Fruit fly (Drosophila melanogaster) whole organism, embryonic: ENCODE measurements around the gene CG46523.
A peak's percentile ranks its signal among the peaks of the same experiment; 100 is the strongest.

Source experiments
- Atf6 ChIP-seq: fragments of 200-800 bp; sonication (Bioruptor generic); IDR thresholded peaks from 2 replicates; pipeline ENCODE4 v1.3.6; 2022; ENCODE audit warnings: missing biosample characterization, missing genetic modification characterization
- CG10147 ChIP-seq: fragments of 200-800 bp; sonication (Bioruptor generic); optimal IDR thresholded peaks from 2 replicates; lab custom pipeline; 2019; ENCODE audit warnings: missing biosample characterization, mild to moderate bottlenecking, missing genetic modification characterization, moderate library complexity
- CG11456 ChIP-seq: fragments of 200-800 bp; sonication (Bioruptor generic); IDR thresholded peaks from 3 replicates; pipeline ENCODE4 v1.3.6; 2022; ENCODE audit warnings: missing biosample characterization, missing genetic modification characterization
- CG11723 ChIP-seq: fragments of 200-800 bp; sonication (Bioruptor generic); optimal IDR thresholded peaks from 2 replicates; lab custom pipeline; 2017; ENCODE audit warnings: missing biosample characterization, mild to moderate bottlenecking, missing genetic modification characterization
- CG12071 ChIP-seq: fragments of 200-800 bp; sonication (Bioruptor generic); optimal IDR thresholded peaks from 3 replicates; lab custom pipeline; 2018; ENCODE audit warnings: missing biosample characterization, mild to moderate bottlenecking, missing genetic modification characterization
- CG12219 ChIP-seq: fragments of 200-800 bp; sonication (Bioruptor generic); optimal IDR thresholded peaks from 3 replicates; lab custom pipeline; 2018; ENCODE audit warnings: missing biosample characterization, mild to moderate bottlenecking, missing genetic modification characterization
- CG12391 ChIP-seq: fragments of 200-800 bp; sonication (Bioruptor generic); optimal IDR thresholded peaks from 3 replicates; lab custom pipeline; 2018; ENCODE audit warnings: missing biosample characterization, mild to moderate bottlenecking, missing genetic modification characterization, moderate library complexity
- CG15479 ChIP-seq: fragments of 200-800 bp; sonication (Bioruptor generic); optimal IDR thresholded peaks from 3 replicates; lab custom pipeline; 2019; ENCODE audit warnings: missing biosample characterization, mild to moderate bottlenecking, missing genetic modification characterization, moderate library complexity
- CG1603 ChIP-seq: fragments of 200-800 bp; sonication (Bioruptor generic); optimal IDR thresholded peaks from 2 replicates; lab custom pipeline; 2019; ENCODE audit warnings: missing biosample characterization, mild to moderate bottlenecking, missing genetic modification characterization, moderate library complexity
- CG17186 ChIP-seq: fragments of 200-800 bp; sonication (Bioruptor generic); optimal IDR thresholded peaks from 3 replicates; lab custom pipeline; 2017; ENCODE audit warnings: missing biosample characterization, missing genetic modification reagents, missing genetic modification characterization
- CG2116 ChIP-seq: fragments of 200-800 bp; sonication (Bioruptor generic); optimal IDR thresholded peaks from 3 replicates; lab custom pipeline; 2018; ENCODE audit warnings: missing biosample characterization, mild to moderate bottlenecking, missing genetic modification characterization
- CG4328 ChIP-seq: fragments of 200-800 bp; sonication (Bioruptor generic); optimal IDR thresholded peaks from 3 replicates; lab custom pipeline; 2017; ENCODE audit warnings: missing biosample characterization, missing genetic modification reagents, missing genetic modification characterization
- CG43689 ChIP-seq: fragments of 200-800 bp; sonication (Bioruptor generic); IDR thresholded peaks from 2 replicates; pipeline ENCODE4 v1.3.6; 2022; ENCODE audit warnings: missing biosample characterization, missing genetic modification characterization
- CG8290 ChIP-seq, 3 experiments: fragments of 200-800 bp; sonication (Bioruptor generic); optimal IDR thresholded peaks; 2 replicates each; lab custom pipeline; 2016 to 2019; ENCODE audit warnings: missing biosample characterization in 3 of 3, missing genetic modification characterization in 3 of 3, mild to moderate bottlenecking in 2 of 3, moderate library complexity in 1 of 3
- CG8924 ChIP-seq: fragments of 200-800 bp; optimal IDR thresholded peaks from 3 replicates; lab custom pipeline; 2019; ENCODE audit warnings: missing biosample characterization, mild to moderate bottlenecking, missing genetic modification characterization, moderate library complexity
- CG9876 ChIP-seq: fragments of 200-800 bp; sonication (Bioruptor generic); optimal IDR thresholded peaks from 2 replicates; lab custom pipeline; 2016; ENCODE audit warnings: missing biosample characterization, missing genetic modification characterization
- CrebB ChIP-seq: fragments of 200-800 bp; sonication (Bioruptor generic); optimal IDR thresholded peaks from 3 replicates; lab custom pipeline; 2018; ENCODE audit warnings: missing biosample characterization, mild to moderate bottlenecking, missing genetic modification characterization
- D ChIP-seq, 2 experiments: fragments of 200-800 bp in 1 of 2; fragments of >200 bp in 1 of 2; sonication (Bioruptor generic) in 1 of 2; optimal IDR thresholded peaks; 2 replicates in 1 of 2; 3 replicates in 1 of 2; lab custom pipeline; 2017; ENCODE audit warnings: mild to moderate bottlenecking in 1 of 2, missing biosample characterization in 1 of 2, missing genetic modification characterization in 1 of 2, missing genetic modification reagents in 1 of 2
- D19B ChIP-seq: fragments of 200-800 bp; sonication (Bioruptor generic); optimal IDR thresholded peaks from 2 replicates; lab custom pipeline; 2017; ENCODE audit warnings: missing biosample characterization, mild to moderate bottlenecking, missing genetic modification characterization
- Dll ChIP-seq: fragments of 200-800 bp; sonication (Bioruptor generic); IDR thresholded peaks from 4 replicates; pipeline ENCODE4 v1.3.6; 2022; ENCODE audit warnings: missing biosample characterization, missing genetic modification characterization; ENCODE audit not compliant: partially characterized antibody
- HmgZ ChIP-seq: fragments of 200-800 bp; sonication (Bioruptor generic); optimal IDR thresholded peaks from 2 replicates; lab custom pipeline; 2018; ENCODE audit warnings: missing biosample characterization, mild to moderate bottlenecking, missing genetic modification characterization
- Lpt ChIP-seq: fragments of >200 bp; optimal IDR thresholded peaks from 2 replicates; lab custom pipeline; 2018; ENCODE audit warnings: missing biosample characterization, missing genetic modification characterization
- MBD-R2 ChIP-seq: fragments of 200-800 bp; sonication (Bioruptor generic); IDR thresholded peaks from 2 replicates; pipeline ENCODE4 v1.3.6; 2022; ENCODE audit warnings: missing biosample characterization, missing genetic modification characterization
- MESR4 ChIP-seq: fragments of 200-800 bp; sonication (Bioruptor generic); optimal IDR thresholded peaks from 2 replicates; lab custom pipeline; 2018; ENCODE audit warnings: missing biosample characterization, mild to moderate bottlenecking, missing genetic modification characterization, moderate library complexity
- Max ChIP-seq: fragments of 200-800 bp; sonication (Bioruptor generic); optimal IDR thresholded peaks from 2 replicates; lab custom pipeline; 2016; ENCODE audit warnings: missing biosample characterization, mild to moderate bottlenecking, missing genetic modification characterization
- NfI ChIP-seq: fragments of 200-800 bp; sonication (Bioruptor generic); optimal IDR thresholded peaks from 3 replicates; lab custom pipeline; 2018; ENCODE audit warnings: missing biosample characterization, mild to moderate bottlenecking, missing genetic modification characterization, moderate library complexity
- Pdp1 ChIP-seq, 2 experiments: fragments of 200-800 bp; sonication (Bioruptor generic); optimal IDR thresholded peaks; 3 replicates each; lab custom pipeline; 2016; ENCODE audit warnings: missing biosample characterization in 2 of 2, missing genetic modification characterization in 2 of 2, mild to moderate bottlenecking in 1 of 2, moderate library complexity in 1 of 2
- Sox100B ChIP-seq: fragments of 200-800 bp; sonication (Bioruptor generic); optimal IDR thresholded peaks from 3 replicates; lab custom pipeline; 2018; ENCODE audit warnings: missing biosample characterization, mild to moderate bottlenecking, missing genetic modification characterization
- Sox102F ChIP-seq: fragments of 200-800 bp; sonication (Bioruptor generic); optimal IDR thresholded peaks from 2 replicates; lab custom pipeline; 2018; ENCODE audit warnings: missing biosample characterization, mild to moderate bottlenecking, missing genetic modification characterization, moderate library complexity
- Spps ChIP-seq: fragments of 200-800 bp; sonication (Bioruptor generic); optimal IDR thresholded peaks from 2 replicates; lab custom pipeline; 2018; ENCODE audit warnings: missing biosample characterization, mild to moderate bottlenecking, missing genetic modification characterization
- TFAM ChIP-seq: fragments of 200-800 bp; sonication (Bioruptor generic); optimal IDR thresholded peaks from 2 replicates; lab custom pipeline; 2017; ENCODE audit warnings: missing biosample characterization, missing genetic modification characterization, inconsistent platforms
- abd-A ChIP-seq: fragments of 200-800 bp; sonication (Bioruptor generic); optimal IDR thresholded peaks from 3 replicates; lab custom pipeline; 2019; ENCODE audit warnings: missing biosample characterization, mild to moderate bottlenecking, missing genetic modification characterization, moderate library complexity
- al ChIP-seq: fragments of 200-800 bp; sonication (Bioruptor generic); IDR thresholded peaks from 2 replicates; pipeline ENCODE4 v1.3.6; 2022; ENCODE audit warnings: missing biosample characterization, missing genetic modification characterization
- amos ChIP-seq: fragments of 200-800 bp; sonication (Bioruptor generic); IDR thresholded peaks from 2 replicates; pipeline ENCODE4 v1.3.6; 2022; ENCODE audit warnings: missing biosample characterization, missing genetic modification characterization; ENCODE audit not compliant: partially characterized antibody
- az2 ChIP-seq: fragments of 200-800 bp; sonication (Bioruptor generic); optimal IDR thresholded peaks from 3 replicates; lab custom pipeline; 2016; ENCODE audit warnings: missing biosample characterization, missing genetic modification characterization
- cato ChIP-seq: fragments of 200-800 bp; sonication (Bioruptor generic); optimal IDR thresholded peaks from 2 replicates; lab custom pipeline; 2016; ENCODE audit warnings: missing biosample characterization, missing genetic modification characterization, borderline replicate concordance
- caup ChIP-seq: fragments of 200-800 bp; sonication (Bioruptor generic); optimal IDR thresholded peaks from 3 replicates; lab custom pipeline; 2017; ENCODE audit warnings: missing biosample characterization, mild to moderate bottlenecking, missing genetic modification characterization, moderate library complexity; ENCODE audit not compliant: severe bottlenecking
- en ChIP-seq: fragments of 200-800 bp; sonication (Bioruptor generic); optimal IDR thresholded peaks from 2 replicates; lab custom pipeline; 2016; ENCODE audit warnings: missing biosample characterization, missing genetic modification characterization
- esg ChIP-seq: fragments of 200-800 bp; sonication (Bioruptor generic); conservative IDR thresholded peaks from 2 replicates; pipeline ENCODE4 v1.3.6; 2022; ENCODE audit warnings: missing biosample characterization, missing genetic modification characterization
- fu2 ChIP-seq: fragments of 200-800 bp; sonication (Bioruptor generic); optimal IDR thresholded peaks from 2 replicates; lab custom pipeline; 2016; ENCODE audit warnings: missing biosample characterization, missing genetic modification characterization
- grau ChIP-seq: fragments of 200-800 bp; optimal IDR thresholded peaks from 3 replicates; lab custom pipeline; 2019; ENCODE audit warnings: missing biosample characterization, mild to moderate bottlenecking, missing genetic modification characterization, moderate library complexity
- ham ChIP-seq: fragments of 200-800 bp; sonication (Bioruptor generic); IDR thresholded peaks from 2 replicates; pipeline ENCODE4 v1.3.6; 2022; ENCODE audit warnings: missing biosample characterization, missing genetic modification characterization
- hbn ChIP-seq: fragments of 200-800 bp; sonication (Bioruptor generic); IDR thresholded peaks from 2 replicates; pipeline ENCODE4 v1.3.6; 2022; ENCODE audit warnings: missing biosample characterization, missing genetic modification characterization; ENCODE audit not compliant: partially characterized antibody
- insv ChIP-seq, 2 experiments: fragments of 200-800 bp; sonication (Bioruptor generic); optimal IDR thresholded peaks; 3 replicates each; lab custom pipeline; 2016 to 2018; ENCODE audit warnings: missing biosample characterization in 2 of 2, missing genetic modification characterization in 2 of 2
- inv ChIP-seq: fragments of 200-800 bp; sonication (Bioruptor generic); IDR thresholded peaks from 2 replicates; pipeline ENCODE4 v1.3.6; 2022; ENCODE audit warnings: missing biosample characterization, missing genetic modification characterization; ENCODE audit not compliant: partially characterized antibody
- kni ChIP-seq: fragments of 200-800 bp; sonication (Bioruptor generic); optimal IDR thresholded peaks from 3 replicates; lab custom pipeline; 2017; ENCODE audit warnings: mild to moderate bottlenecking, missing biosample characterization, missing genetic modification reagents, missing genetic modification characterization
- row ChIP-seq: fragments of 200-800 bp; sonication (Bioruptor generic); IDR thresholded peaks from 3 replicates; pipeline ENCODE4 v1.3.6; 2022; ENCODE audit warnings: missing biosample characterization, missing genetic modification characterization
- shn ChIP-seq: fragments of 200-800 bp; sonication (Bioruptor generic); optimal IDR thresholded peaks from 3 replicates; lab custom pipeline; 2016; ENCODE audit warnings: missing biosample characterization, missing genetic modification characterization
- tio ChIP-seq: fragments of 200-800 bp; sonication (Bioruptor generic); optimal IDR thresholded peaks from 2 replicates; lab custom pipeline; 2017; ENCODE audit warnings: missing biosample characterization, missing genetic modification characterization, inconsistent platforms
- ttk ChIP-seq: fragments of 200-800 bp; sonication (Bioruptor generic); IDR thresholded peaks from 2 replicates; pipeline ENCODE4 v2.1.2; 2022; ENCODE audit warnings: missing biosample characterization, missing genetic modification characterization

CG46523 gene

dm6 chr3L:1885436-1885835, 53.5 kb downstream of the CG46523 start, which contains the start of gene Tmhs (continued):
- TF ChIP-seq kni (GFP tag; lab: Kevin White, UChicago) = no peak
- TF ChIP-seq TFAM = no peak
- TF ChIP-seq cato (GFP tag; lab: Kevin White, UChicago) = no peak
- no peak for TF ChIP-seq row (GFP tag; lab: Robert Waterston, UW)
- no peak for TF ChIP-seq Atf6 (GFP tag; lab: Robert Waterston, UW)
- TF ChIP-seq CG10147 = no peak
- TF ChIP-seq CG2116 (GFP tag; lab: Kevin White, UChicago) = no peak
- TF ChIP-seq fu2 (GFP tag; lab: Kevin White, UChicago) = no peak
- no peak for TF ChIP-seq CG11723 (GFP tag; lab: Kevin White, UChicago)
- TF ChIP-seq CG11456 (GFP tag; lab: Robert Waterston, UW) = no peak
- no peak for TF ChIP-seq CrebB (tag; lab: Kevin White, UChicago)
- no peak for TF ChIP-seq Sox100B (GFP tag; lab: Kevin White, UChicago)
- TF ChIP-seq CG8290 (GFP tag; optimal IDR thresholded peaks at IDR 0.05; lab: Kevin White, UChicago) = no peak
- peak in 1 of 2 experiments; percentile 20 for TF ChIP-seq CG8290 (tag; optimal IDR thresholded peaks at IDR 0.05; lab: Kevin White, UChicago)
- no peak for TF ChIP-seq MESR4 (GFP tag; lab: Kevin White, UChicago)
- no peak for TF ChIP-seq insv (GFP tag; optimal IDR thresholded peaks at IDR 0.05; lab: Kevin White, UChicago)
- no peak for TF ChIP-seq en (GFP tag; lab: Kevin White, UChicago)
- TF ChIP-seq CG12219 = no peak
- TF ChIP-seq D19B = no peak
- TF ChIP-seq CG15479 = no peak
- TF ChIP-seq Max (GFP tag; lab: Kevin White, UChicago) = no peak
- no peak for TF ChIP-seq NfI (GFP tag; lab: Kevin White, UChicago)
- no peak for TF ChIP-seq tio (GFP tag; lab: Kevin White, UChicago)
- TF ChIP-seq CG43689 = no peak
- no peak for TF ChIP-seq D (optimal IDR thresholded peaks at IDR 0.05; lab: Kevin White, UChicago)
- no peak for TF ChIP-seq D (GFP tag; optimal IDR thresholded peaks at IDR 0.05; lab: Kevin White, UChicago)
- TF ChIP-seq al = no peak
- no peak for TF ChIP-seq CG4328 (GFP tag; lab: Kevin White, UChicago)
- TF ChIP-seq CG12391 = no peak
- no peak for TF ChIP-seq Spps (tag; lab: Kevin White, UChicago)
- no peak for TF ChIP-seq HmgZ (tag; lab: Kevin White, UChicago)
- TF ChIP-seq ttk (GFP tag; lab: Robert Waterston, UW) = no peak
- TF ChIP-seq CG17186 (GFP tag; lab: Kevin White, UChicago) = no peak
- TF ChIP-seq amos (GFP tag; lab: Robert Waterston, UW) = no peak
- TF ChIP-seq Dll = no peak
- TF ChIP-seq caup (GFP tag; lab: Kevin White, UChicago) = no peak
- TF ChIP-seq MBD-R2 (GFP tag; lab: Robert Waterston, UW) = no peak
- TF ChIP-seq hbn = no peak
- TF ChIP-seq ham (GFP tag; lab: Robert Waterston, UW) = no peak
- no peak for TF ChIP-seq az2 (GFP tag; lab: Kevin White, UChicago)
- no peak for TF ChIP-seq esg (GFP tag; lab: Robert Waterston, UW)
- no peak for TF ChIP-seq Lpt (GFP tag; lab: Kevin White, UChicago)
- TF ChIP-seq CG9876 (GFP tag; lab: Kevin White, UChicago) = no peak
- no peak for TF ChIP-seq shn (GFP tag; lab: Kevin White, UChicago)
- no peak for TF ChIP-seq inv (GFP tag; lab: Robert Waterston, UW)
- no peak for TF ChIP-seq CG8924 (tag; lab: Kevin White, UChicago)
- no peak for TF ChIP-seq Sox102F (GFP tag; lab: Kevin White, UChicago)
- peak; percentile 39 for TF ChIP-seq abd-A (tag; lab: Kevin White, UChicago)
- TF ChIP-seq CG12071 = peak; percentile 20
- no peak for TF ChIP-seq Pdp1 (GFP tag; optimal IDR thresholded peaks at IDR 0.05; lab: Kevin White, UChicago)
- TF ChIP-seq grau (tag; lab: Kevin White, UChicago) = no peak
- TF ChIP-seq CG1603 (tag; lab: Kevin White, UChicago) = peak; percentile 9
